Fruit fly (Drosophila melanogaster): ENCODE measurements around the gene Kap-alpha3.

Gene Kap-alpha3

dm6 chr3R:9598099-9598498 lies 20.6 kb upstream of the Kap-alpha3 start (continued):
- TF ChIP-seq disco-r (GFP tag; optimal IDR thresholded peaks at IDR 0.05) (no peak), bbx (GFP tag; IDR thresholded peaks at IDR 0.05; ENCODE audit: partially characterized antibody) (no peak), mirr (GFP tag; optimal IDR thresholded peaks at IDR 0.05) (no peak), Sin3A (optimal IDR thresholded peaks at IDR 0.05) (no peak), Rfx (GFP tag; IDR thresholded peaks at IDR 0.05) (no peak), Hey (tag; optimal IDR thresholded peaks at IDR 0.05) (no peak), dm (GFP tag; optimal IDR thresholded peaks at IDR 0.05) (no peak), CG43689 (GFP tag; IDR thresholded peaks at IDR 0.05) (no peak), Nf-YA (GFP tag; IDR thresholded peaks at IDR 0.05) (no peak), CG4820 (GFP tag; optimal IDR thresholded peaks at IDR 0.05) (peak; percentile 71), BEAF-32 (GFP tag; optimal IDR thresholded peaks at IDR 0.05) (no peak), D19A (tag; optimal IDR thresholded peaks at IDR 0.05) (peak; percentile 54), sd (tag; optimal IDR thresholded peaks at IDR 0.05) (no peak), CG18262 (tag; optimal IDR thresholded peaks at IDR 0.05) (peak; percentile 64), dati (GFP tag; IDR thresholded peaks at IDR 0.05) (no peak), pzg (GFP tag; optimal IDR thresholded peaks at IDR 0.05) (no peak), PHDP (tag; optimal IDR thresholded peaks at IDR 0.05) (peak; percentile 43), vnd (GFP tag; IDR thresholded peaks at IDR 0.05; ENCODE audit: partially characterized antibody) (no peak), CG30403 (GFP tag; optimal IDR thresholded peaks at IDR 0.05) (peak; percentile 44), Trl (optimal IDR thresholded peaks at IDR 0.05) (no peak), Trl (GFP tag; optimal IDR thresholded peaks at IDR 0.05) (peak; percentile 36), esg (GFP tag; conservative IDR thresholded peaks at IDR 0.05) (no peak; the same call in 1 of the 2 replicates), ftz-f1 (GFP tag; optimal IDR thresholded peaks at IDR 0.05) (no peak), sim (GFP tag; IDR thresholded peaks at IDR 0.05) (0 out of 2 replicates have a peak, but pooled peaks have one; percentile 40), Hand (GFP tag; optimal IDR thresholded peaks at IDR 0.05) (no peak), gem (tag; optimal IDR thresholded peaks at IDR 0.05) (peak; percentile 78), CG1024 (GFP tag; IDR thresholded peaks at IDR 0.05) (0 out of 2 replicates have a peak, but pooled peaks have one; percentile 35), Atf3 (GFP tag; optimal IDR thresholded peaks at IDR 0.05) (peak; percentile 51), zfh1 (GFP tag; IDR thresholded peaks at IDR 0.05) (peak; percentile 75), CG8359 (GFP tag; optimal IDR thresholded peaks at IDR 0.05; ENCODE audit: borderline replicate concordance) (peak; percentile 53), CG1792 (GFP tag; optimal IDR thresholded peaks at IDR 0.05) (no peak), Bteb2 (GFP tag; optimal IDR thresholded peaks at IDR 0.05) (no peak), luna (GFP tag; optimal IDR thresholded peaks at IDR 0.05) (no peak), H2.0 (GFP tag; IDR thresholded peaks at IDR 0.05) (peak; percentile 43; the same call in 1 of the 2 replicates), Scr (GFP tag; IDR thresholded peaks at IDR 0.05; ENCODE audit: partially characterized antibody) (no peak), Poxn (GFP tag; IDR thresholded peaks at IDR 0.05) (no peak), gce (GFP tag; IDR thresholded peaks at IDR 0.05) (no peak), Med (GFP tag) (peak; percentile 58), HHEX (GFP tag; optimal IDR thresholded peaks at IDR 0.05) (peak; percentile 5), CG3281 (GFP tag; optimal IDR thresholded peaks at IDR 0.05) (peak; percentile 31), wor (GFP tag; IDR thresholded peaks at IDR 0.05) (0 out of 2 replicates have a peak, but pooled peaks have one; percentile 23), sima (GFP tag; optimal IDR thresholded peaks at IDR 0.05) (no peak), lab (GFP tag; optimal IDR thresholded peaks at IDR 0.05) (peak; percentile 37), Pdp1 (GFP tag; optimal IDR thresholded peaks at IDR 0.05) (peak in 1 of 2 experiments; percentile 32), CG12391 (tag; optimal IDR thresholded peaks at IDR 0.05) (peak; percentile 52), dan (GFP tag; IDR thresholded peaks at IDR 0.05) (no peak), pum (GFP tag; optimal IDR thresholded peaks at IDR 0.05) (peak; percentile 43), CG6689 (GFP tag; IDR thresholded peaks at IDR 0.05) (peak; percentile 24; the same call in 1 of the 2 replicates), lilli (GFP tag; optimal IDR thresholded peaks at IDR 0.05) (peak; percentile 47), gcm (GFP tag; optimal IDR thresholded peaks at IDR 0.05) (peak; percentile 45), chif (GFP tag; optimal IDR thresholded peaks at IDR 0.05) (peak; percentile 56 to 76), zf30C (GFP tag; optimal IDR thresholded peaks at IDR 0.05) (peak; percentile 41)

Data from whole organism, embryonic.